Fruit fly (Drosophila melanogaster) whole organism, pupa: Measurements from ENCODE around the gene Mvl.

ENCODE experiments used
- CG10348 ChIP-seq: fragments of 200-800 bp; sonication (Bioruptor generic); IDR thresholded peaks from 2 replicates; pipeline ENCODE4 v1.3.6; 2022; ENCODE audit warnings: missing biosample characterization, missing genetic modification characterization
- CG12605 ChIP-seq: fragments of 200-800 bp; sonication (Bioruptor generic); IDR thresholded peaks from 2 replicates; pipeline ENCODE4 v1.3.6; 2022; ENCODE audit warnings: missing biosample characterization, missing genetic modification characterization
- CG13204 ChIP-seq: fragments of 200-800 bp; sonication (Bioruptor generic); optimal IDR thresholded peaks from 2 replicates; lab custom pipeline; 2018; ENCODE audit warnings: missing biosample characterization, mild to moderate bottlenecking, missing genetic modification characterization, moderate library complexity
- CG15710 ChIP-seq: fragments of 200-800 bp; sonication (Bioruptor generic); optimal IDR thresholded peaks from 2 replicates; lab custom pipeline; 2018; ENCODE audit warnings: missing biosample characterization, mild to moderate bottlenecking, missing genetic modification characterization, moderate library complexity
- CG32121 ChIP-seq: fragments of 200-800 bp; sonication (Bioruptor generic); IDR thresholded peaks from 2 replicates; pipeline ENCODE4 v1.3.6; 2022; ENCODE audit warnings: missing biosample characterization, missing genetic modification characterization
- CG4496 ChIP-seq: fragments of 200-800 bp; sonication (Bioruptor generic); IDR thresholded peaks from 3 replicates; pipeline ENCODE4 v1.3.6; 2022; ENCODE audit warnings: missing biosample characterization, missing genetic modification characterization
- CG9948 ChIP-seq: fragments of 200-800 bp; sonication (Bioruptor generic); optimal IDR thresholded peaks from 2 replicates; lab custom pipeline; 2018; ENCODE audit warnings: missing biosample characterization, mild to moderate bottlenecking, missing genetic modification characterization, moderate library complexity
- EcR ChIP-seq: fragments of 200-800 bp; sonication (Bioruptor generic); optimal IDR thresholded peaks from 3 replicates; lab custom pipeline; 2019; ENCODE audit warnings: missing biosample characterization, missing genetic modification characterization, mild to moderate bottlenecking, moderate library complexity, missing genetic modification reagents
- Pif1B ChIP-seq: fragments of 200-800 bp; sonication (Bioruptor generic); optimal IDR thresholded peaks from 3 replicates; lab custom pipeline; 2016; ENCODE audit warnings: missing biosample characterization, missing genetic modification characterization
- fd96Ca ChIP-seq: fragments of 200-800 bp; sonication (Bioruptor generic); IDR thresholded peaks from 3 replicates; pipeline ENCODE4 v1.3.6; 2022; ENCODE audit warnings: missing biosample characterization, missing genetic modification characterization
- rn ChIP-seq: fragments of 200-800 bp; sonication (Bioruptor generic); IDR thresholded peaks from 2 replicates; pipeline ENCODE4 v1.3.6; 2022; ENCODE audit warnings: missing biosample characterization, missing genetic modification characterization

- TF ChIP-seq CG4496 (GFP tag; lab: Robert Waterston, UW) = peak; percentile 46; the same call in 2 of the 3 replicates
- no peak for TF ChIP-seq CG15710 (tag; lab: Kevin White, UChicago)
- no peak for TF ChIP-seq CG10348 (GFP tag; lab: Robert Waterston, UW)
- no peak for TF ChIP-seq rn
- no peak for TF ChIP-seq Pif1B (GFP tag; lab: Kevin White, UChicago)
- no peak for TF ChIP-seq fd96Ca
- peak; percentile 48 for TF ChIP-seq CG32121
- TF ChIP-seq EcR (GFP tag; lab: Kevin White, UChicago) = no peak
- TF ChIP-seq CG12605 (GFP tag; lab: Robert Waterston, UW) = no peak
- TF ChIP-seq CG9948 (tag; lab: Kevin White, UChicago) = no peak
- no peak for TF ChIP-seq CG13204
Observed at dm6 chr3R:21065696-21066080, 5.1 kb upstream of the Mvl start.
